Fruit fly (Drosophila melanogaster) whole organism, embryonic: ENCODE measurements around the gene Fbw5.

Experiments
- Bgb ChIP-seq: fragments of 200-800 bp; sonication (Bioruptor generic); IDR thresholded peaks from 2 replicates; pipeline ENCODE4 v1.3.6; 2022; ENCODE audit warnings: missing biosample characterization, missing genetic modification characterization; ENCODE audit not compliant: partially characterized antibody
- CG1024 ChIP-seq: fragments of 200-800 bp; sonication (Bioruptor generic); IDR thresholded peaks from 2 replicates; pipeline ENCODE4 v1.3.6; 2022; ENCODE audit warnings: missing biosample characterization, missing genetic modification characterization
- CG10543 ChIP-seq: fragments of 200-800 bp; sonication (Bioruptor generic); optimal IDR thresholded peaks from 3 replicates; lab custom pipeline; 2017; ENCODE audit warnings: missing biosample characterization, mild to moderate bottlenecking, missing genetic modification characterization, moderate library complexity
- CG11695 ChIP-seq: fragments of 200-800 bp; sonication (Bioruptor generic); IDR thresholded peaks from 3 replicates; pipeline ENCODE4 v1.3.6; 2022; ENCODE audit warnings: missing biosample characterization, missing genetic modification characterization
- CG12219 ChIP-seq: fragments of 200-800 bp; sonication (Bioruptor generic); optimal IDR thresholded peaks from 3 replicates; lab custom pipeline; 2018; ENCODE audit warnings: missing biosample characterization, mild to moderate bottlenecking, missing genetic modification characterization
- CG12391 ChIP-seq: fragments of 200-800 bp; sonication (Bioruptor generic); optimal IDR thresholded peaks from 3 replicates; lab custom pipeline; 2018; ENCODE audit warnings: missing biosample characterization, mild to moderate bottlenecking, missing genetic modification characterization, moderate library complexity
- CG12744 ChIP-seq: fragments of 200-800 bp; sonication (Bioruptor generic); optimal IDR thresholded peaks from 2 replicates; lab custom pipeline; 2016; ENCODE audit warnings: missing biosample characterization, missing genetic modification characterization
- CG12769 ChIP-seq: fragments of 200-800 bp; sonication (Bioruptor generic); optimal IDR thresholded peaks from 2 replicates; lab custom pipeline; 2019; ENCODE audit warnings: missing biosample characterization, mild to moderate bottlenecking, missing genetic modification characterization, moderate library complexity
- CG14710 ChIP-seq: fragments of 200-800 bp; sonication (Bioruptor generic); optimal IDR thresholded peaks from 3 replicates; lab custom pipeline; 2019; ENCODE audit warnings: missing biosample characterization, mild to moderate bottlenecking, missing genetic modification characterization, moderate library complexity
- CG14965 ChIP-seq: fragments of 200-800 bp; sonication (Bioruptor generic); optimal IDR thresholded peaks from 2 replicates; lab custom pipeline; 2016; ENCODE audit warnings: missing biosample characterization, missing genetic modification characterization, borderline replicate concordance
- CG1647 ChIP-seq: fragments of 200-800 bp; sonication (Bioruptor generic); optimal IDR thresholded peaks from 3 replicates; lab custom pipeline; 2016; ENCODE audit warnings: missing biosample characterization, missing genetic modification characterization
- CG2129 ChIP-seq: fragments of 200-800 bp; sonication (Bioruptor generic); IDR thresholded peaks from 2 replicates; pipeline ENCODE4 v1.3.6; 2022; ENCODE audit warnings: missing biosample characterization, missing genetic modification characterization; ENCODE audit not compliant: partially characterized antibody
- CG3065 ChIP-seq: fragments of 200-800 bp; sonication (Bioruptor generic); optimal IDR thresholded peaks from 2 replicates; lab custom pipeline; 2016; ENCODE audit warnings: missing biosample characterization, missing genetic modification characterization
- CG31224 ChIP-seq: fragments of 200-800 bp; sonication (Bioruptor generic); IDR thresholded peaks from 2 replicates; pipeline ENCODE4 v1.3.6; 2022; ENCODE audit warnings: missing biosample characterization, missing genetic modification characterization
- CG42726 ChIP-seq: fragments of 200-800 bp; sonication (Bioruptor generic); IDR thresholded peaks from 2 replicates; pipeline ENCODE4 v1.3.6; 2022; ENCODE audit warnings: missing biosample characterization, missing genetic modification characterization; ENCODE audit not compliant: partially characterized antibody
- CG4360 ChIP-seq: fragments of 200-800 bp; sonication (Bioruptor generic); IDR thresholded peaks from 2 replicates; pipeline ENCODE4 v1.3.6; 2022; ENCODE audit warnings: missing biosample characterization, missing genetic modification characterization
- CG9797 ChIP-seq: fragments of 200-800 bp; sonication (Bioruptor generic); optimal IDR thresholded peaks from 3 replicates; lab custom pipeline; 2018; ENCODE audit warnings: missing biosample characterization, mild to moderate bottlenecking, missing genetic modification characterization
- D19A ChIP-seq: fragments of 200-800 bp; optimal IDR thresholded peaks from 3 replicates; lab custom pipeline; 2019; ENCODE audit warnings: missing biosample characterization, mild to moderate bottlenecking, missing genetic modification characterization, moderate library complexity
- Dbx ChIP-seq: fragments of 200-800 bp; sonication (Bioruptor generic); IDR thresholded peaks from 3 replicates; pipeline ENCODE4 v1.3.6; 2022; ENCODE audit warnings: missing biosample characterization, missing genetic modification characterization
- E2f1 ChIP-seq: fragments of 200-800 bp; sonication (Bioruptor generic); IDR thresholded peaks from 2 replicates; pipeline ENCODE4 v1.3.6; 2022; ENCODE audit warnings: missing biosample characterization, missing genetic modification characterization
- Fer1 ChIP-seq: fragments of 200-800 bp; sonication (Bioruptor generic); optimal IDR thresholded peaks from 2 replicates; lab custom pipeline; 2017; ENCODE audit warnings: missing biosample characterization, mild to moderate bottlenecking, missing genetic modification characterization
- Fer2 ChIP-seq: fragments of 200-800 bp; sonication (Bioruptor generic); optimal IDR thresholded peaks from 2 replicates; lab custom pipeline; 2018; ENCODE audit warnings: missing biosample characterization, mild to moderate bottlenecking, missing genetic modification characterization, moderate library complexity
- Gug ChIP-seq: fragments of 200-800 bp; sonication (Bioruptor generic); IDR thresholded peaks from 4 replicates; pipeline ENCODE4 v1.3.6; 2022; ENCODE audit warnings: missing biosample characterization, missing genetic modification characterization
- HHEX ChIP-seq: fragments of 200-800 bp; sonication (Bioruptor generic); optimal IDR thresholded peaks from 3 replicates; lab custom pipeline; 2017; ENCODE audit warnings: missing biosample characterization, mild to moderate bottlenecking, missing genetic modification characterization, missing genetic modification reagents
- HLH3B ChIP-seq: fragments of 200-800 bp; sonication (Bioruptor generic); IDR thresholded peaks from 2 replicates; pipeline ENCODE4 v1.3.6; 2022; ENCODE audit warnings: missing biosample characterization, missing genetic modification characterization
- Hey ChIP-seq: fragments of 200-800 bp; sonication (Bioruptor generic); optimal IDR thresholded peaks from 3 replicates; lab custom pipeline; 2018; ENCODE audit warnings: missing biosample characterization, mild to moderate bottlenecking, missing genetic modification characterization
- Hmr ChIP-seq: fragments of 200-800 bp; sonication (Bioruptor generic); optimal IDR thresholded peaks from 3 replicates; lab custom pipeline; 2017; ENCODE audit warnings: mild to moderate bottlenecking, missing biosample characterization, missing genetic modification reagents, missing genetic modification characterization
- Hmx ChIP-seq: fragments of 200-800 bp; sonication (Bioruptor generic); optimal IDR thresholded peaks from 2 replicates; lab custom pipeline; 2016; ENCODE audit warnings: missing biosample characterization, missing genetic modification characterization
- Hr51 ChIP-seq, 2 experiments: fragments of 200-800 bp; sonication (Bioruptor generic); optimal IDR thresholded peaks; 2 replicates in 1 of 2; 3 replicates in 1 of 2; lab custom pipeline; 2016 to 2018; ENCODE audit warnings: missing biosample characterization in 2 of 2, missing genetic modification characterization in 2 of 2, mild to moderate bottlenecking in 1 of 2, moderate library complexity in 1 of 2
- Lhr ChIP-seq: fragments of 200-800 bp; sonication (Bioruptor generic); optimal IDR thresholded peaks from 3 replicates; lab custom pipeline; 2017; ENCODE audit warnings: mild to moderate bottlenecking, missing biosample characterization, missing genetic modification reagents, missing genetic modification characterization
- Nf-YA ChIP-seq: fragments of 200-800 bp; sonication (Bioruptor generic); IDR thresholded peaks from 2 replicates; pipeline ENCODE4 v1.3.6; 2022; ENCODE audit warnings: missing biosample characterization, missing genetic modification characterization
- Sox102F ChIP-seq: fragments of 200-800 bp; sonication (Bioruptor generic); optimal IDR thresholded peaks from 2 replicates; lab custom pipeline; 2018; ENCODE audit warnings: missing biosample characterization, mild to moderate bottlenecking, missing genetic modification characterization, moderate library complexity
- Sry-δ ChIP-seq: fragments of 200-800 bp; sonication (Bioruptor generic); optimal IDR thresholded peaks from 2 replicates; lab custom pipeline; 2016; ENCODE audit warnings: missing biosample characterization, missing genetic modification characterization
- Tbp ChIP-seq: fragments of >200 bp; optimal IDR thresholded peaks from 2 replicates; lab custom pipeline; 2018; ENCODE audit warnings: missing biosample characterization, missing genetic modification characterization
- Usf ChIP-seq: fragments of 200-800 bp; sonication (Bioruptor generic); optimal IDR thresholded peaks from 2 replicates; lab custom pipeline; 2017; ENCODE audit warnings: missing genotype, missing biosample characterization, missing genetic modification characterization
- Xbp1 ChIP-seq: fragments of 200-800 bp; sonication (Bioruptor generic); optimal IDR thresholded peaks from 3 replicates; lab custom pipeline; 2016; ENCODE audit warnings: missing biosample characterization, mild to moderate bottlenecking, missing genetic modification characterization
- ase ChIP-seq: fragments of 200-800 bp; sonication (Bioruptor generic); IDR thresholded peaks from 3 replicates; pipeline ENCODE4 v1.3.6; 2022; ENCODE audit warnings: missing biosample characterization, missing genetic modification characterization
- croc ChIP-seq: fragments of 200-800 bp; sonication (Bioruptor generic); conservative IDR thresholded peaks from 3 replicates; pipeline ENCODE4 v1.3.6; 2022; ENCODE audit warnings: missing biosample characterization, missing genetic modification characterization
- da ChIP-seq: fragments of 200-800 bp; sonication (Bioruptor generic); optimal IDR thresholded peaks from 2 replicates; lab custom pipeline; 2016; ENCODE audit warnings: missing biosample characterization, missing genetic modification characterization
- dmrt11E ChIP-seq: fragments of 200-800 bp; sonication (Bioruptor generic); optimal IDR thresholded peaks from 3 replicates; lab custom pipeline; 2018; ENCODE audit warnings: missing biosample characterization, mild to moderate bottlenecking, missing genetic modification characterization, moderate library complexity
- ftz-f1 ChIP-seq: fragments of 200-800 bp; sonication (Bioruptor generic); optimal IDR thresholded peaks from 2 replicates; lab custom pipeline; 2016; ENCODE audit warnings: missing biosample characterization, missing genetic modification characterization
- h ChIP-seq: fragments of >200 bp; optimal IDR thresholded peaks from 2 replicates; lab custom pipeline; 2017
- kay ChIP-seq: fragments of 200-800 bp; sonication (Bioruptor generic); optimal IDR thresholded peaks from 2 replicates; lab custom pipeline; 2016; ENCODE audit warnings: missing biosample characterization, missing genetic modification characterization
- nom ChIP-seq: fragments of 200-800 bp; sonication (Bioruptor generic); optimal IDR thresholded peaks from 2 replicates; lab custom pipeline; 2017; ENCODE audit warnings: missing biosample characterization, missing genetic modification characterization, mild to moderate bottlenecking, moderate library complexity, missing genetic modification reagents
- onecut ChIP-seq: fragments of 200-800 bp; sonication (Bioruptor generic); IDR thresholded peaks from 2 replicates; pipeline ENCODE4 v1.3.6; 2022; ENCODE audit warnings: missing biosample characterization, missing genetic modification characterization
- rib ChIP-seq: fragments of 200-800 bp; sonication (Bioruptor generic); IDR thresholded peaks from 2 replicates; pipeline ENCODE4 v1.3.6; 2022; ENCODE audit warnings: missing biosample characterization, missing genetic modification characterization
- schlank ChIP-seq: fragments of 200-800 bp; sonication (Bioruptor generic); optimal IDR thresholded peaks from 2 replicates; lab custom pipeline; 2018; ENCODE audit warnings: missing biosample characterization, mild to moderate bottlenecking, missing genetic modification characterization
- sug ChIP-seq: fragments of 200-800 bp; optimal IDR thresholded peaks from 2 replicates; lab custom pipeline; 2019; ENCODE audit warnings: missing biosample characterization, mild to moderate bottlenecking, missing genetic modification characterization, moderate library complexity
- toy ChIP-seq: fragments of 200-800 bp; sonication (Bioruptor generic); IDR thresholded peaks from 2 replicates; pipeline ENCODE4 v1.3.6; 2022; ENCODE audit warnings: missing biosample characterization, missing genetic modification characterization
- wdn ChIP-seq: fragments of 200-800 bp; sonication (Bioruptor generic); IDR thresholded peaks from 2 replicates; pipeline ENCODE4 v1.3.6; 2022; ENCODE audit warnings: missing biosample characterization, missing genetic modification characterization
- yki ChIP-seq: fragments of >200 bp; optimal IDR thresholded peaks from 3 replicates; lab custom pipeline; 2018
- zfh2 ChIP-seq: fragments of 200-800 bp; sonication (Bioruptor generic); optimal IDR thresholded peaks from 2 replicates; lab custom pipeline; 2016; ENCODE audit warnings: missing biosample characterization, missing genetic modification characterization

Gene Fbw5

dm6 chr2L:6085733-6086317, 20.1 kb upstream of the Fbw5 start (continued):
- TF ChIP-seq yki (lab: Kevin White, UChicago) (no peak), Fer2 (tag; lab: Kevin White, UChicago) (no peak), CG4360 (no peak), CG31224 (GFP tag; lab: Robert Waterston, UW) (no peak), CG3065 (GFP tag; lab: Kevin White, UChicago) (no peak), ase (GFP tag; lab: Robert Waterston, UW) (no peak), CG2129 (GFP tag; lab: Robert Waterston, UW) (no peak), CG1024 (GFP tag; lab: Robert Waterston, UW) (no peak), Nf-YA (no peak), CG14710 (tag; lab: Kevin White, UChicago) (no peak), Lhr (GFP tag; lab: Kevin White, UChicago) (no peak), Gug (GFP tag; lab: Robert Waterston, UW) (no peak), CG11695 (no peak), CG9797 (GFP tag; lab: Kevin White, UChicago) (no peak), CG12391 (no peak), Tbp (GFP tag; lab: Kevin White, UChicago) (no peak), h (lab: Kevin White, UChicago) (no peak), Hmx (GFP tag; lab: Kevin White, UChicago) (no peak), onecut (GFP tag; lab: Robert Waterston, UW) (no peak), CG42726 (GFP tag; lab: Robert Waterston, UW) (peak; percentile 71), da (no peak), dmrt11E (tag; lab: Kevin White, UChicago) (no peak), Hr51 (GFP tag; optimal IDR thresholded peaks at IDR 0.05; lab: Kevin White, UChicago) (no peak), schlank (tag; lab: Kevin White, UChicago) (peak; percentile 18), HHEX (GFP tag; lab: Kevin White, UChicago) (no peak), HLH3B (GFP tag; lab: Robert Waterston, UW) (no peak), ftz-f1 (peak; percentile 10), CG12219 (GFP tag; lab: Kevin White, UChicago) (no peak), Sry-δ (GFP tag; lab: Kevin White, UChicago) (no peak), wdn (GFP tag; lab: Robert Waterston, UW) (no peak), kay (no peak), zfh2 (GFP tag; lab: Kevin White, UChicago) (no peak), Fer1 (GFP tag; lab: Kevin White, UChicago) (peak; percentile 31), CG12769 (tag; lab: Kevin White, UChicago) (peak; percentile 36), CG12744 (GFP tag; lab: Kevin White, UChicago) (no peak), Hmr (GFP tag; lab: Kevin White, UChicago) (peak; percentile 40), nom (GFP tag; lab: Kevin White, UChicago) (no peak), CG14965 (GFP tag; lab: Kevin White, UChicago) (no peak), E2f1 (no peak), toy (GFP tag; lab: Robert Waterston, UW) (no peak), Usf (GFP tag; lab: Kevin White, UChicago) (no peak), Dbx (GFP tag; lab: Robert Waterston, UW) (peak; percentile 50; the same call in 2 of the 3 replicates), Hey (tag; lab: Kevin White, UChicago) (no peak), Bgb (no peak; the same call in 1 of the 2 replicates), croc (no peak), rib (GFP tag; lab: Robert Waterston, UW) (peak; percentile 98), sug (tag; lab: Kevin White, UChicago) (peak; percentile 41), D19A (tag; lab: Kevin White, UChicago) (no peak), Sox102F (GFP tag; lab: Kevin White, UChicago) (no peak), Xbp1 (GFP tag; lab: Kevin White, UChicago) (no peak), CG1647 (GFP tag; lab: Kevin White, UChicago) (no peak), CG10543 (GFP tag; lab: Kevin White, UChicago) (peak; percentile 90)
